Fruit fly (Drosophila melanogaster) S2 (cell line): Measurements from ENCODE around the gene Apt1.

ENCODE experiments used
- CG8478 ChIP-seq: fragments of >200 bp; optimal IDR thresholded peaks from 2 replicates; lab custom pipeline; 2018
- CTCF ChIP-seq, 2 experiments: fragments of >200 bp; optimal IDR thresholded peaks; 2 replicates each; lab custom pipeline; 2018

DNA sequence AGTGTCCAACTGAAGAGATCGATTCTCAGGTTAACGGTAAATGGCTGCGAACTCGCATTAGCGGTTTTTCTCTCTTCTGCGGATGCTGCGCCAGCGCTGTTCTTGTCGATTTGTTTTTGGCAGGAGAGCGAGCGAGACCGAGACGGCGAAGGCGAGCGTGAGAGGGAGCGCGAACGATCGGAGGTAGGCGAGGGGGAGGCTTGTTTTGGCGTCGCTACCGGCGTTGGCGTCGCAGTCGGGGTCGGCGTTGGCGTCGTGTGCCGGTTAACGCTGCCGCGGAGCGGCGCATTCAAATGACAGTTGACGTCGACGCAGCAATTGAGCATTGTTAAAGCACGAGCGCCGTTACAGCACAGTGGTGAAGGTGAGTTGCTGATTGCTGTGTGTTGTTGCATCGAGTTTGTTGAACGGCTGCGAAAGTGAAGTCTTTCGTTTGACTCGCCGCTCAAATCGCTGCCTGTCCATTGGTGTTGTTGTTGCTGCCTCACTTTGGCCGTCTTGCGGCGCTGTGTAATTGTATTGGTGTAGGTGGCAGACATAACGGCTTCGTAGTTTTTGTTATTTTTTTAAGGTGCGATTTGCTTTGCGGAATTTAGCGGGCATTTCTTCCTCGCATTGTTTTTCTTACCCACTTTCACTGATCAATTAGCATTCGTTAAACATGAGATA, 40.9 kb upstream of the Apt1 start:
- TF ChIP-seq CG8478 (lab: Kevin White, UChicago) (no peak), CTCF (optimal IDR thresholded peaks at IDR 0.05; lab: Kevin White, UChicago) (no peak)
